Worm (Caenorhabditis elegans): ENCODE data around the gene ZK355.2.

- TF ChIP-seq W03F9.2 (tag; optimal IDR thresholded peaks at IDR 0.05) (no peak), him-1 (tag; optimal IDR thresholded peaks at IDR 0.05) (no peak)
Observed at ce11 chrII:2963619-2964018, 39.9 kb downstream of the ZK355.2 start.
